Worm (Caenorhabditis elegans): ENCODE measurements around the gene orc-4.

DNA sequence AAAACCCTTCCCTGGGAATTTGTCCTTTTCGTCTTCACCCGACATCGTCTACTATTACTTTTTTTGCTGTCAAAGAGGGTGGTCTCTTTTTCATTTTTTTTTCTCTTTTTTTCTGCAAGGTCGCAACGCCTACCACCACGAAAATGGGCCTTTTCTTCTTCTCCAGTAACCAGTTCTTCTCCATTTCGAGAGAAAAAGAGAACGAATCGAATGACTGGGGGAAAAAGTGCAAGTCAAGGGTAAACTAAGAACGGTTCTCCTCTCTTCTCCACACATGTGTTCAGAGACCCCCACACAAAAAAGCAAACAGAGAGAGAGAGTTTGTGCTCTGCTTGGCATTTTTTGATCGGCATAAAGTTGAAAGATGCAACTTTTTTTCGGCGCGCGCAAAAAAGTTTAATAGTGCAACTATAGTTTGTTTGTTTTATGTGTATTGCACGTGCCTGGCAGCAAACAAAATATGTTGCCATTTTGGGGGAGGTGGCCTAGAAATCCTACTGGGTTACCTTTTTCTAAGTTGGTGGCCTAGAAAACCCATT is 9.4 kb upstream of the orc-4 start:
- TF ChIP-seq nhr-11 (tag; optimal IDR thresholded peaks at IDR 0.05) (no peak), npax-4 (tag; optimal IDR thresholded peaks at IDR 0.05) (no peak), elt-4 (tag; optimal IDR thresholded peaks at IDR 0.05) (no peak)

All from whole organism, late embryonic.